Worm (Caenorhabditis elegans): Measurements from ENCODE around the gene nas-33.

DNA sequence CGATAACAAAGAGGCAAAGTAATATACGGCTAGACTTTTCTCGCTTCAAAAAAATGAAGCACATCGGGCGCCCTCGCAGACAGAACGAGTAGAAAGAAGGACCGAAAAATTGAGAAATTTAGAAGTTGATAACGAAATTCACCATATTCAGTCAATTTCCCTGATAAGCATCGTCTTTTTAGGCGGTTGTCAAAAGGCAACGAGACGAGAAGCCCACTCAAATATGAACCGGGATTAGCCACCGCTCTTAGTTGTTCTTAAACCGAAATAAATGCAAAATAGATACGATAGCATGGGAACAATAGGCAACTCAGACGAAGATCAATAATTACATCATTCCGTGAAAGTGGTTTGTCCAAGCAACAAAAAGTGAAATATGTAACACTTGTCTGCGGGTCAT lies 48.1 kb upstream of the nas-33 start:
- TF ChIP-seq irx-1 (tag; optimal IDR thresholded peaks at IDR 0.05): no peak
- no peak for TF ChIP-seq vab-15 (tag; optimal IDR thresholded peaks at IDR 0.05)
- TF ChIP-seq hlh-17 (GFP tag; optimal IDR thresholded peaks at IDR 0.05; ENCODE audit: borderline replicate concordance): no peak
- TF ChIP-seq ama-1 (optimal IDR thresholded peaks at IDR 0.05): no peak
- TF ChIP-seq fos-1 (tag; optimal IDR thresholded peaks at IDR 0.05): no peak
- TF ChIP-seq elt-3 (tag; optimal IDR thresholded peaks at IDR 0.05): no peak
- no peak for TF ChIP-seq nhr-76 (tag; optimal IDR thresholded peaks at IDR 0.05)
- TF ChIP-seq aha-1 (tag; optimal IDR thresholded peaks at IDR 0.05): no peak
- no peak for TF ChIP-seq unc-62 (GFP tag; optimal IDR thresholded peaks at IDR 0.05)
- no peak for TF ChIP-seq nhr-77 (tag; optimal IDR thresholded peaks at IDR 0.05)
- TF ChIP-seq nhr-237 (tag; optimal IDR thresholded peaks at IDR 0.05): no peak
- TF ChIP-seq ztf-11 (tag; optimal IDR thresholded peaks at IDR 0.05): no peak
